Worm (Caenorhabditis elegans) whole organism, early embryonic: Measurements from ENCODE around the gene C13G3.1.

Experiments used
- B0310.2 ChIP-seq: sonication (generic microtip); optimal IDR thresholded peaks from 2 replicates; lab custom pipeline; 2016; ENCODE audit warnings: mild to moderate bottlenecking, missing genetic modification characterization, missing compliant biosample characterization
- F13C5.2 ChIP-seq: sonication (generic microtip); optimal IDR thresholded peaks from 2 replicates; lab custom pipeline; 2017; ENCODE audit warnings: mild to moderate bottlenecking, missing genetic modification characterization, inconsistent platforms, missing compliant biosample characterization
- aly-1 ChIP-seq: sonication (generic microtip); optimal IDR thresholded peaks from 2 replicates; lab custom pipeline; 2016; ENCODE audit warnings: missing genetic modification characterization, missing compliant biosample characterization
- ama-1 ChIP-seq: fragments of 150-350 bp; optimal IDR thresholded peaks from 2 replicates; lab custom pipeline; 2014
- ceh-13 ChIP-seq: fragments of 200-800 bp; sonication (Bioruptor generic); optimal IDR thresholded peaks from 2 replicates; lab custom pipeline; 2018; ENCODE audit warnings: mild to moderate bottlenecking, missing genetic modification characterization, missing compliant biosample characterization
- ceh-36 ChIP-seq: sonication (generic microtip); optimal IDR thresholded peaks from 2 replicates; lab custom pipeline; 2016; ENCODE audit warnings: missing genetic modification characterization, inconsistent platforms, missing compliant biosample characterization
- ets-7 ChIP-seq: sonication (generic microtip); optimal IDR thresholded peaks from 2 replicates; lab custom pipeline; 2016; ENCODE audit warnings: missing genotype, missing genetic modification characterization, missing compliant biosample characterization
- flt-1 ChIP-seq: fragments of 200-800 bp; sonication (Bioruptor generic); IDR thresholded peaks from 2 replicates; pipeline ENCODE4 v1.3.6; 2022; ENCODE audit warnings: missing genetic modification characterization, missing compliant biosample characterization
- hmbx-1 ChIP-seq: sonication (generic microtip); optimal IDR thresholded peaks from 2 replicates; lab custom pipeline; 2016; ENCODE audit warnings: mild to moderate bottlenecking, missing genetic modification characterization, missing compliant biosample characterization
- hmg-4 ChIP-seq: fragments of 200-800 bp; sonication (Bioruptor generic); optimal IDR thresholded peaks from 2 replicates; lab custom pipeline; 2018; ENCODE audit warnings: mild to moderate bottlenecking, missing genetic modification characterization, missing compliant biosample characterization
- hnd-1 ChIP-seq: sonication (generic microtip); optimal IDR thresholded peaks from 2 replicates; lab custom pipeline; 2016; ENCODE audit warnings: missing genetic modification characterization, missing compliant biosample characterization
- pes-1 ChIP-seq: fragments of 200-800 bp; sonication (Bioruptor generic); IDR thresholded peaks from 2 replicates; pipeline ENCODE4 v1.3.6; 2022; ENCODE audit warnings: missing genetic modification reagents, missing genetic modification characterization, missing compliant biosample characterization
- scrt-1 ChIP-seq: fragments of 200-800 bp; sonication (Bioruptor generic); IDR thresholded peaks from 2 replicates; pipeline ENCODE4 v1.3.6; 2022; ENCODE audit warnings: missing genetic modification characterization, missing compliant biosample characterization
- sea-1 ChIP-seq: fragments of 200-800 bp; sonication (Bioruptor generic); conservative IDR thresholded peaks from 2 replicates; pipeline ENCODE4 v1.3.6; 2022; ENCODE audit warnings: missing genetic modification characterization, missing compliant biosample characterization
- tbx-11 ChIP-seq: fragments of 200-800 bp; sonication (Bioruptor generic); IDR thresholded peaks from 2 replicates; pipeline ENCODE4 v1.3.6; 2022; ENCODE audit warnings: missing genetic modification characterization, missing compliant biosample characterization
- tbx-37 ChIP-seq: fragments of 200-800 bp; sonication (Bioruptor generic); conservative IDR thresholded peaks from 2 replicates; pipeline ENCODE4 v1.3.6; 2022; ENCODE audit warnings: missing genetic modification reagents, missing genetic modification characterization, missing compliant biosample characterization
- tra-4 ChIP-seq: sonication (generic microtip); optimal IDR thresholded peaks from 2 replicates; lab custom pipeline; 2017; ENCODE audit warnings: missing genetic modification characterization, missing compliant biosample characterization

Gene C13G3.1

DNA sequence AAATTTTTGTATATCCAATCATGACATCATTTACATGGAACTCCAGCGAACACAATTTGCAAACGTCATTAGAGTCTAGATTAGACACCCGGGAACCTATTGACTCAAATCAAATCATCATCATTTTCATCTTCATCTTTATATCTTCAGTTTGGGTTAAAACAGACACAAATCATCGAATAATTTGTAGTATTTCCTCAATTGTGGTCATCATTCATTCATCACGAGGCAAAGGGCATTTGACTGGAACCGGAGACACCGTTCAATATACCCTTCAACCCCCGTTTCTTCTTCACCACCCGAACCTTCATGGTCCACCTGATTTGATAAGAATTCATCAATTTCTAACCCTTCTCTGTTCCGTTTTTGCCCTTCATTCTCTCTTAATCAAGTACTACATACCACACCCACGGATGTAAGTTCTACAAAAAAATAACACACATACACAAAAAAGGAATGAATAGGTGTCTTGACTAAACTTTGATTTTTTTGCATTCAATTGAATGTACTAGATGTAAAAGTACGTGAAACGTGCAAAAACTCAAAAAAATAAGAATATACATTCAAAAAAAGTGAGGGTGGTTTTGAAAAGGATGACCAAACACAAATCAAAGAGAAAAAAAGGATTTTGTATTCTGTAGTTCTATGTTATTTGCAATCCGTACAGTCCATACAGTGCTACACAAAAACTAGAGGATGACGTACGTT is 4.7 kb upstream of the C13G3.1 start:
- TF ChIP-seq flt-1 (no peak), tbx-37 (GFP tag; lab: Robert Waterston, UW) (no peak), pes-1 (GFP tag; lab: Robert Waterston, UW) (no peak), scrt-1 (GFP tag; lab: Robert Waterston, UW) (no peak), ceh-36 (tag; lab: Kevin White, UChicago) (no peak), hmbx-1 (no peak), hnd-1 (tag; lab: Kevin White, UChicago) (no peak), ama-1 (lab: Kevin White, UChicago) (no peak), tbx-11 (GFP tag; lab: Robert Waterston, UW) (no peak), F13C5.2 (no peak), ceh-13 (no peak), ets-7 (tag; lab: Kevin White, UChicago) (no peak), aly-1 (tag; lab: Kevin White, UChicago) (no peak), B0310.2 (tag; lab: Kevin White, UChicago) (no peak), tra-4 (no peak), hmg-4 (no peak), sea-1 (GFP tag; lab: Robert Waterston, UW) (no peak)

DNA sequence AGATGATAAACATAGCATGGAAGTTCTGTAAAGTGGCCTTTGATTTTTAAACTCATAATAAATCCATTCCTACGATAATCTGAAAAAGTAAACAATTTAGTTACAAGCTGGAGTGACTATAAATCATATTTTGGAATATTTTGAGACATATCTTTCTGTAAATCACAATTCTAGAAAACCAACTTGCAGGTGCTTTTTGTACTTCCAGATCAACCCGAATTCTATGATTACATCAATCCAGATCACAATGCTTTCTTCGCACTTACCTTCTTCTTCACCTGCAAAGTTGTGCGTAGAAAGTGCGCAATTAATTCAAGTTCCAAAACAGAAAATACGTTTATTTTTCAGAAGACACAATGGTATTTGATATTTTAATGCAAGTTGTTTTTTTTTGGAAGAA is 2.5 kb upstream of the C13G3.1 start:
- TF ChIP-seq tra-4 (no peak), tbx-11 (GFP tag; lab: Robert Waterston, UW) (no peak), pes-1 (GFP tag; lab: Robert Waterston, UW) (no peak), sea-1 (GFP tag; lab: Robert Waterston, UW) (no peak), scrt-1 (GFP tag; lab: Robert Waterston, UW) (no peak), aly-1 (tag; lab: Kevin White, UChicago) (no peak), B0310.2 (tag; lab: Kevin White, UChicago) (no peak), ceh-36 (tag; lab: Kevin White, UChicago) (no peak), ceh-13 (no peak)

ce11 chrV:11013179-11013578 is 914 bp upstream of the C13G3.1 start:
- TF ChIP-seq flt-1 (no peak), tra-4 (no peak), pes-1 (GFP tag; lab: Robert Waterston, UW) (no peak), F13C5.2 (no peak), ets-7 (tag; lab: Kevin White, UChicago) (no peak), ceh-13 (no peak), hmbx-1 (no peak), aly-1 (tag; lab: Kevin White, UChicago) (no peak), scrt-1 (GFP tag; lab: Robert Waterston, UW) (no peak), ceh-36 (tag; lab: Kevin White, UChicago) (no peak), hnd-1 (tag; lab: Kevin White, UChicago) (no peak), sea-1 (GFP tag; lab: Robert Waterston, UW) (no peak), B0310.2 (tag; lab: Kevin White, UChicago) (no peak), hmg-4 (no peak), tbx-11 (GFP tag; lab: Robert Waterston, UW) (no peak), ama-1 (lab: Kevin White, UChicago) (no peak)

ce11 chrV:11011807-11012206 is 458 bp downstream of the C13G3.1 start:
- no peak for TF ChIP-seq pes-1 (GFP tag; lab: Robert Waterston, UW)
- TF ChIP-seq sea-1 (GFP tag; lab: Robert Waterston, UW), result no peak
- TF ChIP-seq ceh-36 (tag; lab: Kevin White, UChicago), result no peak

DNA sequence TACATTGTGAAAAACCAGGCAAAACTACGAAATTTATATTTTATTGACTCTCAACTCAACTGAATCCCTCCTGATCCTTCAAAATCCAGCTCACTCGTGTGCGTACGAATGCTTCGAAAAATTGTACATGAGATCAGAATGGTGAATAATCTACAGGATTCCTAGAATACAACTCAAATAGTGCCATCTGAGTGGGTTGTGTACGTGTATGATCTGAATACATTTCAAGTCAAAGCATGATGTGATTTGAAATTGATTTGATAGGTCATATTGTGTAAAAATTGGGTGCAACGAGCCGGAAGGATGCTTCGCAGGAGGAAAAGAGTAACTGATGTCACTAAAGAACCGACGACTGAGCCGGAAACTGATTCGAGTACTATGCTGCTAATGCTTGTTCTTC is 1.5 kb downstream of the C13G3.1 start:
- TF ChIP-seq hmg-4 (no peak), pes-1 (GFP tag; lab: Robert Waterston, UW) (no peak), ceh-13 (no peak), hnd-1 (tag; lab: Kevin White, UChicago) (no peak), flt-1 (no peak), tbx-11 (GFP tag; lab: Robert Waterston, UW) (no peak), tbx-37 (GFP tag; lab: Robert Waterston, UW) (no peak), aly-1 (tag; lab: Kevin White, UChicago) (no peak), F13C5.2 (no peak), B0310.2 (tag; lab: Kevin White, UChicago) (no peak), ama-1 (lab: Kevin White, UChicago) (no peak), hmbx-1 (no peak), tra-4 (no peak), scrt-1 (GFP tag; lab: Robert Waterston, UW) (no peak), ceh-36 (tag; lab: Kevin White, UChicago) (no peak)

DNA sequence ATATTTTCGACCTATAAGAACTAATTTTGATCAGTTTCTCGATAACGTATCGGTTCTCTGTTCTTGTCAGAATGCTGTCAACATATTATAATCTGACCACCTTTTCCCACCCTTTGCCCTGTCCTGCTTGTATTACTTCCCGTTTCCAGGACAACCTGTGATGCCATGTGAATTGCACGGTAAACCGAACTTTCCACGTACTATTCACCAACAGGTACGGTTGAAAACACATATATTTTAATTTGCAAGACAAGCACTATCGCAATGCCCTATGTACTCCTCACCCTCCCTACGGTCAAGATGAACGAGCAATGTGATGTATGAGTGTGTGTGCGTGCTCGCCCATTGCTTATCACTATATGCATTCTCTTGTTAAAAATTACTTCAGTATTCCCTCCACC is 3.1 kb downstream of the C13G3.1 start:
- no peak for TF ChIP-seq tbx-11 (GFP tag; lab: Robert Waterston, UW)
- TF ChIP-seq ama-1 (lab: Kevin White, UChicago), result no peak
- no peak for TF ChIP-seq flt-1
- TF ChIP-seq hmg-4, result no peak
- no peak for TF ChIP-seq pes-1 (GFP tag; lab: Robert Waterston, UW)
- TF ChIP-seq ets-7 (tag; lab: Kevin White, UChicago), result no peak
- TF ChIP-seq ceh-13, result no peak
- no peak for TF ChIP-seq hnd-1 (tag; lab: Kevin White, UChicago)

ce11 chrV:11007651-11008050 is 4.6 kb downstream of the C13G3.1 start:
- no peak for TF ChIP-seq ets-7 (tag; lab: Kevin White, UChicago)
- no peak for TF ChIP-seq ceh-13
- no peak for TF ChIP-seq hmbx-1
- TF ChIP-seq tbx-37 (GFP tag; lab: Robert Waterston, UW), result no peak

DNA sequence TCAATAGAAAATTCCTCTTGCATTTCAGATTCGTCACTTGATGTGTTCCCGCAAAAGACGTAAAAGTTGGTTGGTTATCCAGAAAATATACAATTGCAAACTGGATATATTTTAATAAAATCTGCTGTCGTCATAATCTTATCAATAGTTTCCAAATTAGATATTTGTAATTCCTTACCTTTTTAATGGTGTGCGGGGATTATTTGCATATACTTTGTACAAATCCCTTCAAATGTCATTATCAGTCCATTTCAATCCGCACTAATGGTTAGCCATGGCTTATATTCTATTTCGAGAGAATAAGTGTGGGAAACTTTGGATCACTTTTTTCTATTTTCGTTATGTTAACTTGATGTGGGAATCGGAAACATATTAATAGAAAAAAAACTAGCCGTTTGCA is 8.2 kb downstream of the C13G3.1 start:
- TF ChIP-seq F13C5.2, result no peak
- no peak for TF ChIP-seq hmg-4
